In genomic region chrX:2317347-2317832, dm6 we compare ENCODE assay signal across 1 fruit fly cellular context.
A peak's percentile ranks its signal among the peaks of the same experiment; 100 is the strongest.
TF ChIP-seq lines count a peak whose summit lies in the region.

No protein-coding gene starts in this region.

TF ChIP-seq in whole organism, embryonic, 481 proteins besides CTCF, POLR2A, EP300 and RAD21 (continued from another document):
- TF ChIP-seq CG15269 (tag; optimal IDR thresholded peaks at IDR 0.05; lab: Kevin White, UChicago) (no peak), CG12219 (GFP tag; optimal IDR thresholded peaks at IDR 0.05; lab: Kevin White, UChicago) (peak; percentile 24), ERR (GFP tag; optimal IDR thresholded peaks at IDR 0.05; lab: Kevin White, UChicago) (peak; percentile 33), CG30020 (tag; optimal IDR thresholded peaks at IDR 0.05; lab: Kevin White, UChicago) (no peak), zfh1 (GFP tag; IDR thresholded peaks at IDR 0.05; lab: Robert Waterston, UW) (no peak), E2f2 (GFP tag; IDR thresholded peaks at IDR 0.05; lab: Robert Waterston, UW) (peak; percentile 15; the same call in 1 of the 2 replicates), dati (GFP tag; IDR thresholded peaks at IDR 0.05; lab: Robert Waterston, UW) (no peak), CG1832 (GFP tag; optimal IDR thresholded peaks at IDR 0.05; lab: Kevin White, UChicago) (peak; percentile 64), CG7271 (tag; optimal IDR thresholded peaks at IDR 0.05; lab: Kevin White, UChicago) (no peak), Dfd (GFP tag; optimal IDR thresholded peaks at IDR 0.05; lab: Kevin White, UChicago) (no peak), crp (GFP tag; optimal IDR thresholded peaks at IDR 0.05; lab: Kevin White, UChicago) (peak in 1 of 2 experiments; percentile 72), nom (GFP tag; optimal IDR thresholded peaks at IDR 0.05; lab: Kevin White, UChicago) (peak; percentile 57), CG12299 (tag; optimal IDR thresholded peaks at IDR 0.05; lab: Kevin White, UChicago) (peak; percentile 3), nau (GFP tag; optimal IDR thresholded peaks at IDR 0.05; lab: Kevin White, UChicago) (peak; percentile 78), BtbVII (GFP tag; optimal IDR thresholded peaks at IDR 0.05; lab: Kevin White, UChicago) (peak; percentile 78), trh (GFP tag; optimal IDR thresholded peaks at IDR 0.05; lab: Kevin White, UChicago) (no peak), ems (GFP tag; optimal IDR thresholded peaks at IDR 0.05; lab: Kevin White, UChicago) (no peak), vnd (GFP tag; IDR thresholded peaks at IDR 0.05; lab: Robert Waterston, UW; ENCODE audit: partially characterized antibody) (no peak), Lhr (GFP tag; optimal IDR thresholded peaks at IDR 0.05; lab: Kevin White, UChicago) (no peak), Ets97D (GFP tag; optimal IDR thresholded peaks at IDR 0.05; lab: Kevin White, UChicago) (no peak), slp2 (GFP tag; optimal IDR thresholded peaks at IDR 0.05; lab: Kevin White, UChicago) (no peak), CG13123 (GFP tag; optimal IDR thresholded peaks at IDR 0.05; lab: Kevin White, UChicago) (no peak), ATbp (GFP tag; optimal IDR thresholded peaks at IDR 0.05; lab: Kevin White, UChicago) (peak; percentile 41), CG8765 (GFP tag; IDR thresholded peaks at IDR 0.05; lab: Robert Waterston, UW) (no peak), danr (GFP tag; IDR thresholded peaks at IDR 0.05; lab: Robert Waterston, UW) (no peak), CG9437 (GFP tag; optimal IDR thresholded peaks at IDR 0.05; lab: Kevin White, UChicago) (no peak), CG42726 (GFP tag; IDR thresholded peaks at IDR 0.05; lab: Robert Waterston, UW; ENCODE audit: partially characterized antibody) (0 out of 2 replicates have a peak, but pooled peaks have one; percentile 21), HLHmδ (GFP tag; optimal IDR thresholded peaks at IDR 0.05; lab: Kevin White, UChicago) (peak; percentile 85), cas (GFP tag; IDR thresholded peaks at IDR 0.05; lab: Robert Waterston, UW) (no peak), da (GFP tag; optimal IDR thresholded peaks at IDR 0.05; lab: Kevin White, UChicago) (no peak), CG10274 (GFP tag; optimal IDR thresholded peaks at IDR 0.05; lab: Kevin White, UChicago) (no peak), CG6654 (GFP tag; optimal IDR thresholded peaks at IDR 0.05; lab: Kevin White, UChicago) (no peak), kni (GFP tag; optimal IDR thresholded peaks at IDR 0.05; lab: Kevin White, UChicago) (peak; percentile 77), br (optimal IDR thresholded peaks at IDR 0.05; lab: Kevin White, UChicago) (no peak)
TF ChIP-seq in whole organism, embryonic: peak in this region for 92.
